Worm (Caenorhabditis elegans) whole organism, L4/young adult: Measurements from ENCODE around the gene nspc-16.

Experiments used
- W03F9.2 ChIP-seq: fragments of 150-350 bp; optimal IDR thresholded peaks from 2 replicates; lab custom pipeline; 2014; ENCODE audit warnings: missing biosample characterization, missing genetic modification characterization
- dao-5 ChIP-seq: sonication (generic microtip); optimal IDR thresholded peaks from 2 replicates; lab custom pipeline; 2016; ENCODE audit warnings: missing genotype, missing genetic modification characterization, moderate library complexity, missing compliant biosample characterization
- him-1 ChIP-seq: sonication (generic microtip); optimal IDR thresholded peaks from 2 replicates; lab custom pipeline; 2016; ENCODE audit warnings: missing genotype, missing genetic modification reagents, missing genetic modification characterization, missing compliant biosample characterization

nspc-16 gene

ce11 chrX:14523275-14523674 lies at the start of gene nspc-16:
TSS of gene nspc-16 (plus strand) at chrX:14523575.
- TF ChIP-seq him-1 (no peak), dao-5 (tag; lab: Kevin White, UChicago) (no peak), W03F9.2 (tag; lab: Kevin White, UChicago) (no peak)

DNA sequence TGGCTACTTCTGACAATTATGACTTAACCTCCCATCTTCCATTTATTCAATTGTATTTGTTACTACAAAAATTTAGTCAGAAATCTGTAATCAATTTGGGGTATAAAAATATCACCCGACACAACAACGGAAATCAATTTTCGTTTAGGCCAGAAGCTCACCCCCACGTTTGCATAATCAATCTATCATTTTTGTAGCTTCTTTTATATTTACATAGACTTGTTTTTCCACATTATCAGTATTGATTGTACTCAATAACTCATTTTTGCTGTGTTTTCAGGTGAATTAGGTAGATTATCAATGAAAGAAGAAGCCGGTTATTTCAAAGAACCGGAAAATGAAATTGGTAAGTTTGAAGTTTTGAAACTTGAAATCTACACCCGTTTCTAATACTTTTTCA lies 49.6 kb upstream of the nspc-16 start, which contains the start of gene M163.5:
TSS of gene M163.5 (plus strand) at position 301 of the 400 bp plus-strand sequence.
- TF ChIP-seq dao-5 (tag; lab: Kevin White, UChicago) = no peak
- no peak for TF ChIP-seq W03F9.2 (tag; lab: Kevin White, UChicago)
- TF ChIP-seq him-1 = no peak

ce11 chrX:14476625-14477257 lies 46.6 kb upstream of the nspc-16 start:
- TF ChIP-seq dao-5 (tag; lab: Kevin White, UChicago) (peak; percentile 4), W03F9.2 (tag; lab: Kevin White, UChicago) (peak; percentile 20), him-1 (no peak)

- TF ChIP-seq dao-5 (tag; lab: Kevin White, UChicago) (no peak), him-1 (no peak), W03F9.2 (tag; lab: Kevin White, UChicago) (no peak)
Observed at ce11 chrX:14477338-14477737, 46.0 kb upstream of the nspc-16 start.

DNA sequence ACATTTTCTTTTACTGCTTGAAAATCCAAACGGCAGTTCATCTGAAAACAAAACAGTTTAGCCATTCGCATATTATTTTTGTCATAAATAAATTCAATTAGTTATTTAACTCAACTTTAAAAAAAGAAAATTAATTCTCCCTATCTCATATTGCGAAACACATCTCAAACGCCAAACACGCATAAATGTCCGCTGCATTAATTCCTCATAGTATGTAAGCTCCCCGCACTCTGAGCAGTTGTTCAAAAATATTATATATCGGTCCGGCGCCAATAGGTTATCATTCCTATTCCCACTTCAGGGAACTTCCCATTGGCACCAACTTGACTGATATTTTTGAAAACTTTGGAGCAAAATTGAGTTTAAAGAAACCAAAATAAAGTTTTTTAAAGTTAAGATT lies 45.2 kb upstream of the nspc-16 start:
- TF ChIP-seq him-1 = no peak
- TF ChIP-seq dao-5 (tag; lab: Kevin White, UChicago) = no peak
- TF ChIP-seq W03F9.2 (tag; lab: Kevin White, UChicago) = no peak

DNA sequence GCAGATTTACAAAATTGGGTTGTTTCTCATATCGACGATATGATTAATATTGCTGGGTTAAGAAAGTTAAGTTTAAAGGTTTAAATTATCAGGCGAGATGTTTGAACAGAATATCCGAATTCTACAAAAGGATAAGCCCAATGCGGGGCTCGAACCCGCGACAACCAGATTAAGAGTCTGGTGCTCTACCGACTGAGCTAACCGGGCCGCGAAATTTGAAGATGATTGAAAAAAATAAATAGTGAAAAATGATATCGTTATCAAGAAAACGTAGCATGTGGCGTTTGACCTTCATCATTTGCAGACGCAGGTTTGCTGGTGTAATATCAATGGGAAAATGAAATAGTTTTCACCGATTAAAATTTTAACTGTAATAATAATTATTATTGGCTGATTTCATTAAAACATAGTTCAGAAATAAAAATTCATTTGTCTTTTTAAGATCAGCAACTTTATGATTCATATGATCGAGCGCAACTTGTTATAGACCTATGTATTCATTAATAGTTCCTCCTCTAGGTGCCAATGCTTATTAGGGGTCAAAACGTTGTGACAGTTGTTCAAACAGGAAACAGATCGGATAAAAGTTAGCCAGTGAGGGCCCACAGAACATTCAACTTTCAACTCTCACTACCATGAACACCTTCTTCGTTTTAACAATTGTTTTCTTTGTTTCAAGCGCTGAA lies 44.5 kb upstream of the nspc-16 start, which contains the start of gene M163.11:
TSS of gene M163.11 (plus strand) at position 636 of the 686 bp plus-strand sequence.
- TF ChIP-seq dao-5 (tag; lab: Kevin White, UChicago) (peak; percentile 48), him-1 (no peak)

DNA sequence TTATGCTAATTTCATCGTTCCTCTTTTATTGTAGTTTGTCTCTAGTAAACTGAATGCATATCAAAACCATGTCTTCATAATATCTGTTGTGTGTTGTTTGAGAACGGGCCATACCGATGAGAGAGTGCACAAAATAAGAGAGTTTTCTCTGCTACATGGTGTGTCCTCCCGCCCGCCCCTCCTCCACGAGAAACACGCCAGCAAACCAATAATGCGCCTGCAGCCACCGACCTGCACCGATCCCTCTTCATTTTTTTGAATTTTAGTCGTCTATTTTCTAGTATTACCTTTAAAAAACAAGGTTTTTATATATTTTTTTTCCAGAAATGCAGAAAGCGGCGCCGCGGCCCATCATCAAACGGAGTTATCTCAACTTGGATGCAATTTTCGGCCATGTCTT lies 43.1 kb upstream of the nspc-16 start, which contains the start of gene gfi-3:
TSS of gene gfi-3 (plus strand) at position 325 of the 400 bp plus-strand sequence.
- TF ChIP-seq W03F9.2 (tag; lab: Kevin White, UChicago) (peak; percentile 41), him-1 (peak; percentile 4), dao-5 (tag; lab: Kevin White, UChicago) (no peak)

ce11 chrX:14481637-14482036 lies 41.7 kb upstream of the nspc-16 start:
- no peak for TF ChIP-seq dao-5 (tag; lab: Kevin White, UChicago)

DNA sequence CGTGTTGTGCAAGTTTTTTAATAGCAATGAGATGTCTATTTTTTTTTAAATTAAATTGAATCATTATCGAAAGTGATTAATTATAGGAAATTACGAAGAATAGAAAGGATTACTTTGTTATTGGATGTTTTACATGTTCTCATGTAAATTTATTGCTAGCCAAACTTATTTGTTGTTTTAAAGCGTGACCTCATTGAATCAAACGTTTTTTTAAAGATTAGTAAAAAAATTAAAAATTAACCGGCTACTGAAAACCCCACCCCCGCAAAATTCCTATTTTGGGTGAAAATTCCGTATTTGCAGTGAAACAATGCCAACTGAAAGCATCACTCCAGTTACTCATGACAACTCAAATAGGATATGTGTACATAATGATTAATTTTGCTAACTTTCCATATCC lies 38.5 kb upstream of the nspc-16 start, which contains the start of gene M163.8:
TSS of gene M163.8 (plus strand) at position 301 of the 400 bp plus-strand sequence.
- TF ChIP-seq W03F9.2 (tag; lab: Kevin White, UChicago) = no peak
- TF ChIP-seq him-1 = no peak
- no peak for TF ChIP-seq dao-5 (tag; lab: Kevin White, UChicago)

DNA sequence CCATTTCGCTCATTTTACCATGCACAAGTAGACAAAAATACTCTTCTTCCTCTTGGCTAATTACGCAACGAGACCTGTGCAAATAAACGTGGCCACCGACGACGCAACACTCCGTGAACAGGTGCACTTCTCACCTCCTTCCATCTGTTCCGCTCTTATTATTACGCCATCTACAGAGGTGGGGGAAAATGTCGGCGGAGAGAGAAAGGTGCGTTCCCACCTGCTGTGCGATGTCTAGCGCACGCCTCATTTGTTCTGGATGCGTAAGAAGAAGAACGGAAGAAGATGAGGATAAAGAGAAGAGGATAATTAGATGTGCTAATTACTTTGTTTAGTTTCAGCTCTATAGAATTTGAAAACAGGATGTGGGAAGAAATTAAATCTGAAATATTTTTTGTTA lies 36.9 kb upstream of the nspc-16 start:
- no peak for TF ChIP-seq him-1
- TF ChIP-seq W03F9.2 (tag; lab: Kevin White, UChicago) = no peak
- no peak for TF ChIP-seq dao-5 (tag; lab: Kevin White, UChicago)

DNA sequence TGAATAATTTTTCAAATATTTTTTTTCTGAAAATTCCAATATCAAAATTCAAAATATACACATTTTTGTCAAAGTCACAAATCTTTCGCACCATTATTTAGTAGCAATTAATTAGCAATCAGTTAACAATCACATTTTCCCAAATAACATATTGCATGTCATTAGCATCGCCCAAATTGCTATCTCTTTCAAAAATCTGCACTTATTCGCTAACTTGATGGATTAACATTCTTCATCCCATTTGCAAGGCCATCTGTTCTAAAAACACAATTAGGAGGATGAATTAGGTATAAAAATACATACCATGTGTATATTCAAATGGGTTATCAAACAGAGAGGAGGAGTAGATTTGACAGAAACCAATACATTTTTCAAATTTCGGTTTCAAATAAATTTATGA lies 36.0 kb upstream of the nspc-16 start:
- TF ChIP-seq him-1 (no peak), dao-5 (tag; lab: Kevin White, UChicago) (no peak), W03F9.2 (tag; lab: Kevin White, UChicago) (no peak)

DNA sequence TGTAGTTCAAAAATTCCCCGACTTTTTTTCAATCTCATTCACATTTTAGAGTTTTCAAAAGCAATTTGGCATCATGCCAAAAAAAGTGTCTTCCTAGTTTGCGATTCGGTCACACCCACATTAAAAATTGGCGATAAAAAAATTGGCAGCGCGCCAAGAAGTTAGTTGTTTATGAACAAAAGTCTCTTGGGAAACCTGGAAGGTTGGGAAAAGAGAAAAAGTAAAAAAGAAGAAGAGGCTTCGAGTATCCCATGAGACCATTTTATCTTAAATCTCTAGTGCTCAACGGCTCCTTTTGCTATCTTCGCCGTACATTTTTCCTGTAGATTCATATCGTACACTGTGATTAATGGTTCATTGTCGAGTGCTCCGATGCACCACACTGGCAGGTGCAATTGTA lies 35.5 kb upstream of the nspc-16 start:
- TF ChIP-seq him-1 (no peak), W03F9.2 (tag; lab: Kevin White, UChicago) (no peak)

DNA sequence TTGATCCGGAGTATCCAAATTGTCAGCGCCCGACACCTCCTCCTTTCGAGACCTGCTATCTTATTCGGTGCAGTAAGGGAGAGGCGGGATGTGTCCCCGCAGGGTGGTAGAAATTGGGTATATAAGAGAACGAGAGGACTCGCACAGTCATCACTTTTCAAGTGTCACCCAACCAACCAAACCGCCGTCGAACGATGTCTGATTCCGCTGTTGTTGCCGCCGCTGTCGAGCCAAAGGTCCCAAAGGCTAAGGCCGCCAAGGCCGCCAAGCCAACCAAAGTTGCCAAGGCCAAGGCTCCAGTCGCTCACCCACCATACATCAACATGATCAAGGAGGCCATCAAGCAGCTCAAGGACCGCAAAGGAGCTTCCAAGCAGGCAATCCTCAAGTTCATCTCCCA lies 33.4 kb upstream of the nspc-16 start, which contains the start of gene his-24:
TSS of gene his-24 (plus strand) at position 150 of the 400 bp plus-strand sequence.
- no peak for TF ChIP-seq W03F9.2 (tag; lab: Kevin White, UChicago)
- TF ChIP-seq him-1 = no peak

DNA sequence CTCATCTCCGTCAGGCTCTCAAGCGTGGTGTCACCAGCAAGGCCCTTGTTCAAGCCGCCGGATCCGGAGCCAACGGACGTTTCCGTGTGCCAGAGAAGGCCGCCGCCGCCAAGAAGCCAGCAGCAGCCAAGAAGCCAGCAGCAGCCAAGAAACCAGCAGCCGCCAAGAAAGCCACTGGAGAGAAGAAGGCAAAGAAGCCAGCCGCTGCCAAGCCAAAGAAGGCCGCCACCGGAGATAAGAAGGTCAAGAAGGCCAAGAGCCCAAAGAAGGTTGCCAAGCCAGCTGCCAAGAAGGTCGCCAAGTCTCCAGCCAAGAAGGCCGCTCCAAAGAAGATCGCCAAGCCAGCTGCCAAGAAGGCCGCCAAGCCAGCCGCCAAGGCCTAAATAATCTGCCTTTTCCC lies 32.9 kb upstream of the nspc-16 start:
- TF ChIP-seq W03F9.2 (tag; lab: Kevin White, UChicago) (no peak), him-1 (no peak), dao-5 (tag; lab: Kevin White, UChicago) (no peak)
